Worm (Caenorhabditis elegans): ENCODE results near the gene hog-1.

DNA sequence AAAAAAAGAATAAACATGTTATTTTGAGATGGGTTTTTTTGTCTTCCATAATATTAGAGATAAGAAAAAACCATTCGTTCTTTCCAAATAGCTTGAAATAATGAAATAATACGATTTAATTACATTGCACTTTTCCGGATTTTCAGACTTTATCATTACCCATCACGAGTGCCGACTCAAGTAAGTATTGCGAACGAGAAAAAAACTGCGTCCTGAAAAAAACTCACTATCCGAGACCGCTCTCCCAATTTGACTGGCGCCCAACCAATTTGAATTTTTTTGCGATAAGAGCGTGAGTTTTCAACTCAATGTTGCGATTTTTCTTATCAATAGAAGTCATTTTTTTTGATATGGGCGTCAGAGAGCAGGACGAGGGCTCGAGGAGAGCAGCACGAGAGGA lies 41.0 kb downstream of the hog-1 start:
- no peak for TF ChIP-seq him-1 (tag; optimal IDR thresholded peaks at IDR 0.05)
- TF ChIP-seq W03F9.2 (tag; optimal IDR thresholded peaks at IDR 0.05) = no peak
